Worm (Caenorhabditis elegans): ENCODE measurements around the gene rpl-11.2.

ce11 chrX:2261003-2261402 is 18.6 kb upstream of the rpl-11.2 start, which contains the start of gene AH9.3:
- no peak for TF ChIP-seq ztf-1 (GFP tag; conservative IDR thresholded peaks at IDR 0.05)
- TF ChIP-seq ztf-11 (tag; optimal IDR thresholded peaks at IDR 0.05): no peak
- TF ChIP-seq snpc-4 (tag; optimal IDR thresholded peaks at IDR 0.05): no peak
- TF ChIP-seq unc-62 (GFP tag; optimal IDR thresholded peaks at IDR 0.05): no peak
- no peak for TF ChIP-seq nhr-6 (tag; optimal IDR thresholded peaks at IDR 0.05)
- TF ChIP-seq blmp-1 (tag; optimal IDR thresholded peaks at IDR 0.05; ENCODE audit: insufficient read depth): no peak
- TF ChIP-seq ceh-82 (tag; optimal IDR thresholded peaks at IDR 0.05): no peak

All from whole organism, L2 larva.